Fruit fly (Drosophila melanogaster) whole organism, prepupa: Measurements from ENCODE around the gene tank.

ENCODE experiments used
- Blimp-1 ChIP-seq: fragments of 200-800 bp; sonication (Bioruptor generic); optimal IDR thresholded peaks from 3 replicates; lab custom pipeline; 2017; ENCODE audit warnings: missing biosample characterization, missing genetic modification characterization, mild to moderate bottlenecking, moderate library complexity, missing genetic modification reagents
- CG10631 ChIP-seq: fragments of 200-800 bp; sonication (Bioruptor generic); optimal IDR thresholded peaks from 2 replicates; lab custom pipeline; 2016; ENCODE audit warnings: missing biosample characterization, missing genetic modification characterization
- CG10669 ChIP-seq: fragments of 200-800 bp; sonication (Bioruptor generic); optimal IDR thresholded peaks from 3 replicates; lab custom pipeline; 2018; ENCODE audit warnings: missing biosample characterization, mild to moderate bottlenecking, missing genetic modification characterization, moderate library complexity
- CG11294 ChIP-seq: fragments of 200-800 bp; sonication (Bioruptor generic); IDR thresholded peaks from 2 replicates; pipeline ENCODE4 v1.3.6; 2022; ENCODE audit warnings: missing biosample characterization, missing genetic modification characterization
- CG15336 ChIP-seq: fragments of 200-800 bp; sonication (Bioruptor generic); IDR thresholded peaks from 2 replicates; pipeline ENCODE4 v1.3.6; 2022; ENCODE audit warnings: missing biosample characterization, missing genetic modification characterization
- CG1621 ChIP-seq: fragments of 200-800 bp; sonication (Bioruptor generic); optimal IDR thresholded peaks from 3 replicates; lab custom pipeline; 2018; ENCODE audit warnings: missing biosample characterization, mild to moderate bottlenecking, missing genetic modification characterization
- CG16779 ChIP-seq: fragments of 200-800 bp; sonication (Bioruptor generic); optimal IDR thresholded peaks from 3 replicates; lab custom pipeline; 2017; ENCODE audit warnings: missing biosample characterization, mild to moderate bottlenecking, missing genetic modification characterization
- CG3032 ChIP-seq: fragments of 200-800 bp; optimal IDR thresholded peaks from 2 replicates; lab custom pipeline; 2019; ENCODE audit warnings: missing biosample characterization, mild to moderate bottlenecking, missing genetic modification characterization, moderate library complexity
- CG31627 ChIP-seq: fragments of 200-800 bp; sonication (Bioruptor generic); optimal IDR thresholded peaks from 3 replicates; lab custom pipeline; 2016; ENCODE audit warnings: missing biosample characterization, missing genetic modification characterization
- CG32006 ChIP-seq: fragments of 200-800 bp; sonication (Bioruptor generic); optimal IDR thresholded peaks from 3 replicates; lab custom pipeline; 2017; ENCODE audit warnings: missing biosample characterization, mild to moderate bottlenecking, missing genetic modification characterization
- CG3919 ChIP-seq: fragments of 200-800 bp; sonication (Bioruptor generic); optimal IDR thresholded peaks from 3 replicates; lab custom pipeline; 2016; ENCODE audit warnings: missing biosample characterization, missing genetic modification characterization
- CG4318 ChIP-seq: fragments of 200-800 bp; sonication (Bioruptor generic); optimal IDR thresholded peaks from 3 replicates; lab custom pipeline; 2017; ENCODE audit warnings: missing biosample characterization, mild to moderate bottlenecking, missing genetic modification characterization
- CG6163 ChIP-seq: fragments of 200-800 bp; sonication (Bioruptor generic); IDR thresholded peaks from 3 replicates; pipeline ENCODE4 v1.3.6; 2022; ENCODE audit warnings: missing biosample characterization, missing genetic modification characterization
- CG6276 ChIP-seq: fragments of 200-800 bp; sonication (Bioruptor generic); optimal IDR thresholded peaks from 2 replicates; lab custom pipeline; 2017; ENCODE audit warnings: missing biosample characterization, mild to moderate bottlenecking, missing genetic modification characterization
- CG6808 ChIP-seq: fragments of 200-800 bp; sonication (Bioruptor generic); optimal IDR thresholded peaks from 3 replicates; lab custom pipeline; 2017; ENCODE audit warnings: missing biosample characterization, missing genetic modification characterization, mild to moderate bottlenecking, moderate library complexity, missing genetic modification reagents
- CG6854 ChIP-seq: fragments of 200-800 bp; sonication (Bioruptor generic); optimal IDR thresholded peaks from 2 replicates; lab custom pipeline; 2017; ENCODE audit warnings: missing biosample characterization, mild to moderate bottlenecking, missing genetic modification characterization
- CG8119 ChIP-seq: fragments of 200-800 bp; sonication (Bioruptor generic); IDR thresholded peaks from 3 replicates; pipeline ENCODE4 v1.3.6; 2022; ENCODE audit warnings: missing biosample characterization, missing genetic modification characterization
- CG8319 ChIP-seq: fragments of 200-800 bp; sonication (Bioruptor generic); optimal IDR thresholded peaks from 3 replicates; lab custom pipeline; 2016; ENCODE audit warnings: missing biosample characterization, missing genetic modification characterization
- Eip78C ChIP-seq: fragments of 200-800 bp; sonication (Bioruptor generic); peaks from one replicate; lab custom pipeline; 2016; ENCODE audit warnings: missing biosample characterization, missing genetic modification characterization
- Eip93F ChIP-seq: fragments of 200-800 bp; sonication (Bioruptor generic); optimal IDR thresholded peaks from 2 replicates; lab custom pipeline; 2016; ENCODE audit warnings: missing biosample characterization, mild to moderate bottlenecking, missing genetic modification characterization
- Ets21C ChIP-seq: fragments of 200-800 bp; sonication (Bioruptor generic); optimal IDR thresholded peaks from 3 replicates; lab custom pipeline; 2016; ENCODE audit warnings: missing biosample characterization, missing genetic modification characterization
- Ets96B ChIP-seq: fragments of 200-800 bp; optimal IDR thresholded peaks from 2 replicates; lab custom pipeline; 2019; ENCODE audit warnings: missing biosample characterization, mild to moderate bottlenecking, missing genetic modification characterization, moderate library complexity
- Gug ChIP-seq: fragments of 200-800 bp; sonication (Bioruptor generic); IDR thresholded peaks from 2 replicates; pipeline ENCODE4 v1.3.6; 2022; ENCODE audit warnings: missing biosample characterization, missing genetic modification characterization
- Hr38 ChIP-seq: sonication (Bioruptor generic); optimal IDR thresholded peaks from 2 replicates; lab custom pipeline; 2016; ENCODE audit warnings: missing biosample characterization, missing genetic modification characterization
- Hr39 ChIP-seq: fragments of 200-800 bp; sonication (Bioruptor generic); optimal IDR thresholded peaks from 2 replicates; lab custom pipeline; 2016; ENCODE audit warnings: missing biosample characterization, missing genetic modification characterization
- Hr4 ChIP-seq: fragments of 200-800 bp; sonication (Bioruptor generic); optimal IDR thresholded peaks from 3 replicates; lab custom pipeline; 2016; ENCODE audit warnings: missing biosample characterization, missing genetic modification characterization
- Lpt ChIP-seq: fragments of 200-800 bp; sonication (Bioruptor generic); optimal IDR thresholded peaks from 3 replicates; lab custom pipeline; 2016; ENCODE audit warnings: missing biosample characterization, missing genetic modification characterization
- Smox ChIP-seq: fragments of 200-800 bp; sonication (Bioruptor generic); optimal IDR thresholded peaks from 3 replicates; lab custom pipeline; 2016; ENCODE audit warnings: missing biosample characterization, missing genetic modification characterization
- Sox102F ChIP-seq: fragments of 200-800 bp; sonication (Bioruptor generic); optimal IDR thresholded peaks from 2 replicates; lab custom pipeline; 2016; ENCODE audit warnings: missing biosample characterization, mild to moderate bottlenecking, missing genetic modification characterization
- Sox14 ChIP-seq: fragments of 200-800 bp; sonication (Bioruptor generic); optimal IDR thresholded peaks from 3 replicates; lab custom pipeline; 2016; ENCODE audit warnings: missing biosample characterization, missing genetic modification characterization
- Sox15 ChIP-seq: fragments of 200-800 bp; sonication (Bioruptor generic); optimal IDR thresholded peaks from 3 replicates; lab custom pipeline; 2016; ENCODE audit warnings: missing biosample characterization, missing genetic modification characterization
- achi ChIP-seq: fragments of 200-800 bp; sonication (Bioruptor generic); optimal IDR thresholded peaks from 3 replicates; lab custom pipeline; 2016; ENCODE audit warnings: missing biosample characterization, missing genetic modification characterization
- acj6 ChIP-seq: fragments of 200-800 bp; sonication (Bioruptor generic); optimal IDR thresholded peaks from 3 replicates; lab custom pipeline; 2016; ENCODE audit warnings: missing biosample characterization, missing genetic modification characterization
- cyc ChIP-seq: fragments of 200-800 bp; sonication (Bioruptor generic); optimal IDR thresholded peaks from 3 replicates; lab custom pipeline; 2016; ENCODE audit warnings: missing biosample characterization, missing genetic modification characterization
- dac ChIP-seq: fragments of 200-800 bp; sonication (Bioruptor generic); optimal IDR thresholded peaks from 2 replicates; lab custom pipeline; 2017; ENCODE audit warnings: missing biosample characterization, mild to moderate bottlenecking, missing genetic modification characterization
- dsx ChIP-seq: fragments of 200-800 bp; optimal IDR thresholded peaks from 3 replicates; lab custom pipeline; 2019; ENCODE audit warnings: missing biosample characterization, mild to moderate bottlenecking, missing genetic modification characterization, moderate library complexity; ENCODE audit not compliant: poor library complexity, severe bottlenecking
- eg ChIP-seq: fragments of 200-800 bp; sonication (Bioruptor generic); IDR thresholded peaks from 3 replicates; pipeline ENCODE4 v1.3.6; 2022; ENCODE audit warnings: missing biosample characterization, missing genetic modification characterization
- esn ChIP-seq: fragments of 200-800 bp; sonication (Bioruptor generic); optimal IDR thresholded peaks from 2 replicates; lab custom pipeline; 2016; ENCODE audit warnings: missing biosample characterization, mild to moderate bottlenecking, missing genetic modification characterization, moderate library complexity
- fd59A ChIP-seq: fragments of 200-800 bp; sonication (Bioruptor generic); optimal IDR thresholded peaks from 2 replicates; lab custom pipeline; 2017; ENCODE audit warnings: missing biosample characterization, mild to moderate bottlenecking, missing genetic modification characterization, missing genetic modification reagents
- fd85E ChIP-seq: fragments of 200-800 bp; sonication (Bioruptor generic); optimal IDR thresholded peaks from 3 replicates; lab custom pipeline; 2016; ENCODE audit warnings: missing biosample characterization, missing genetic modification characterization
- fkh ChIP-seq: fragments of 200-800 bp; sonication (Bioruptor generic); optimal IDR thresholded peaks from 3 replicates; lab custom pipeline; 2017; ENCODE audit warnings: missing biosample characterization, mild to moderate bottlenecking, missing genetic modification characterization, moderate library complexity
- lz ChIP-seq: fragments of 200-800 bp; sonication (Bioruptor generic); optimal IDR thresholded peaks from 3 replicates; lab custom pipeline; 2016; ENCODE audit warnings: missing biosample characterization, missing genetic modification characterization
- net ChIP-seq: fragments of 200-800 bp; sonication (Bioruptor generic); optimal IDR thresholded peaks from 3 replicates; lab custom pipeline; 2016; ENCODE audit warnings: missing biosample characterization, missing genetic modification characterization
- salr ChIP-seq, 2 experiments: fragments of 200-800 bp; sonication (Bioruptor generic); optimal IDR thresholded peaks; 3 replicates each; lab custom pipeline; 2016 to 2018; ENCODE audit warnings: missing biosample characterization in 2 of 2, missing genetic modification characterization in 2 of 2, mild to moderate bottlenecking in 1 of 2
- svp ChIP-seq: fragments of 200-800 bp; sonication (Bioruptor generic); peaks from one replicate; lab custom pipeline; 2016; ENCODE audit warnings: missing biosample characterization, missing genetic modification characterization
- vri ChIP-seq: fragments of 200-800 bp; sonication (Bioruptor generic); optimal IDR thresholded peaks from 3 replicates; lab custom pipeline; 2016; ENCODE audit warnings: missing biosample characterization, mild to moderate bottlenecking, missing genetic modification characterization

tank gene

DNA sequence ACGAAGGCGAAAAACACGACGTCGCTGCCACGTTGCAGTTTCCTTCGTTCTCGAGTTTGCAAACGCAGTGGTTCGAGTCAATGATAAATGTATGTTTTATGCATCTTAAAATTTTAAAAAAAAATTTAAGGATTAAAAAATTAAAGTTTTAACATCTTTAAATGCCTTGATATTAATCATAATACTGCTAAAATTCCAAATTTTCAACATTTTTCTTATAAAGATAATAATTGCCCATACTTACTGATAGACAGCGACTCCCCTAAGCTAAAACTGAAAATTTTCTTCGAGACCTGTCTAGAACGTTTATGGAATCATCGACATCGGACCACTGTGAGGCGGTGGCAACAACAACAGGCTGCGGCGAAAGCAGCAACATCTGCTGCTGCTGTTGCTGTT lies 16.5 kb downstream of the tank start (continued):
- peak; percentile 82 for TF ChIP-seq CG10669 (GFP tag; lab: Kevin White, UChicago)
- TF ChIP-seq eg, result peak; percentile 67; the same call in 2 of the 3 replicates
- peak; percentile 79 for TF ChIP-seq achi (GFP tag; lab: Kevin White, UChicago)
- TF ChIP-seq Hr38, result no peak
- TF ChIP-seq Ets96B (tag; lab: Kevin White, UChicago), result peak; percentile 87
- peak; percentile 56 for TF ChIP-seq CG10631 (GFP tag; lab: Kevin White, UChicago)
- peak; percentile 68 for TF ChIP-seq Sox14
- peak; percentile 78 for TF ChIP-seq CG32006 (GFP tag; lab: Kevin White, UChicago)
- TF ChIP-seq Sox102F (GFP tag; lab: Kevin White, UChicago), result peak; percentile 63
- TF ChIP-seq esn (GFP tag; lab: Kevin White, UChicago), result peak; percentile 70
- TF ChIP-seq Hr39, result no peak
- TF ChIP-seq CG4318, result peak; percentile 57
- TF ChIP-seq CG1621 (tag; lab: Kevin White, UChicago), result peak; percentile 54
- TF ChIP-seq acj6, result peak; percentile 60
- TF ChIP-seq CG31627 (GFP tag; lab: Kevin White, UChicago), result peak; percentile 29
- peak; percentile 49 for TF ChIP-seq CG8319 (GFP tag; lab: Kevin White, UChicago)
- TF ChIP-seq Ets21C (GFP tag; lab: Kevin White, UChicago), result peak; percentile 57
- peak; percentile 74 for TF ChIP-seq CG6276 (GFP tag; lab: Kevin White, UChicago)
- peak; percentile 18 for TF ChIP-seq Lpt (GFP tag; lab: Kevin White, UChicago)
- TF ChIP-seq CG6163, result peak; percentile 40
- peak; percentile 81 for TF ChIP-seq CG16779 (tag; lab: Kevin White, UChicago)
- peak; percentile 81 for TF ChIP-seq net (GFP tag; lab: Kevin White, UChicago)
- TF ChIP-seq Sox15 (GFP tag; lab: Kevin White, UChicago), result peak; percentile 61
- TF ChIP-seq Blimp-1, result peak; percentile 3
- peak; percentile 53 for TF ChIP-seq CG15336
- peak; percentile 27; the same call in 1 of the 2 replicates for TF ChIP-seq CG11294 (GFP tag; lab: Robert Waterston, UW)
- TF ChIP-seq dsx, result peak; percentile 77

DNA sequence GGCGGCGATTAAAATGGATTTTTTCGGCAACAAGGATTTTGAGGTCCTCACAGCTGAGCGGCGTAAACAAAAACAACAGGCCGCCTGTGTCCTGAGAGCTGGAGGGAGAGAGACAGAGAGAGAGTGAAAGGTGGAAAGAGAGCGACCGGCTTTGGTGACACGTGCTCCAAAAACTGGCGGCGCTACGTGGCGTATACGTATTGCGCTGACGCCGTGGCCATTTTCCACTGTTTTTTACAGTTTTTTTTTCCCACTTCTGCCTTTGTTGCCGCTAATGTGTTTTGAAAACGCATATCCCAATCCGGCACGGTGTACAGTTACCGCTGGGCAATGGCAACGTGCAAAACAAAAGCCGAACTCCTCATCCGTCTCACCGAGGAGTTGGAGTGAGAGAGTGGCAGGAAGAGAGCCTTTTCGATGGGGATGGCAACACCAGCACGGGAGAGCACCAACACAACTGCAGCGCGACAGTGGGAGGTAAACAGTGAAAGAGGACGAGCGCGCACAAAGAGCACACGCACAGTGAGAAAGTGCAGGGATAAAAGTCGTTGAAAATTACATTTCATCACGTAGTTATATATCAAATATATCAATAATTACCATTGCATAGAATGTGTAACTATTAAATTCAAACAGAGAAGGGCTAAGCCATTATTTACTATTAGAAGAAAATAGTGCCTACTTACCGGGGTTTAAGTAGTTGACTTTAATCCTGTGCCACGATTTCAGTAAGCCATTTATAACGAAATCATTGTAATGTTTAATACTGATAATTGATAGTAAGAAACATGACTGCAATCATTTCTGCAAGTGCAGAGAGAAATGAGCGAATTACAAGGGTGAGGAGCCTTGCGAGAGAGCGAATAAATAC lies 17.1 kb downstream of the tank start:
- TF ChIP-seq svp (GFP tag; lab: Kevin White, UChicago) (no peak), CG32006 (GFP tag; lab: Kevin White, UChicago) (peak; percentile 82), net (GFP tag; lab: Kevin White, UChicago) (no peak), eg (no peak), CG4318 (peak; percentile 48), CG3032 (peak; percentile 78), CG8119 (peak; percentile 42; the same call in 2 of the 3 replicates), Ets96B (tag; lab: Kevin White, UChicago) (peak; percentile 75), Eip78C (no peak), CG10669 (GFP tag; lab: Kevin White, UChicago) (peak; percentile 78), fkh (GFP tag; lab: Kevin White, UChicago) (no peak), Hr4 (GFP tag; lab: Kevin White, UChicago) (peak; percentile 71), CG3919 (GFP tag; lab: Kevin White, UChicago) (peak; percentile 75), CG6854 (GFP tag; lab: Kevin White, UChicago) (peak; percentile 1), dac (GFP tag; lab: Kevin White, UChicago) (peak; percentile 32), Smox (GFP tag; lab: Kevin White, UChicago) (peak; percentile 79), CG31627 (GFP tag; lab: Kevin White, UChicago) (peak; percentile 81), fd59A (GFP tag; lab: Kevin White, UChicago) (peak; percentile 82), Eip93F (GFP tag; lab: Kevin White, UChicago) (peak; percentile 40), CG6276 (GFP tag; lab: Kevin White, UChicago) (no peak), CG15336 (peak; percentile 34), salr (GFP tag; optimal IDR thresholded peaks at IDR 0.05; lab: Kevin White, UChicago) (peak; percentile 63 to 88), Gug (GFP tag; lab: Robert Waterston, UW) (peak; percentile 49), achi (GFP tag; lab: Kevin White, UChicago) (peak; percentile 74), vri (GFP tag; lab: Kevin White, UChicago) (peak; percentile 67), fd85E (GFP tag; lab: Kevin White, UChicago) (peak; percentile 30), CG6163 (peak; percentile 50), lz (GFP tag; lab: Kevin White, UChicago) (peak; percentile 77), Sox14 (peak; percentile 78), Hr38 (no peak), cyc (GFP tag; lab: Kevin White, UChicago) (peak; percentile 71), CG6808 (GFP tag; lab: Kevin White, UChicago) (no peak), CG16779 (tag; lab: Kevin White, UChicago) (no peak), CG8319 (GFP tag; lab: Kevin White, UChicago) (peak; percentile 19)
